Worm (Caenorhabditis elegans) whole organism, midembryonic: ENCODE results near the gene nhr-154.
A peak's percentile ranks its signal among the peaks of the same experiment; 100 is the strongest.

Source experiments
- T22C8.4 ChIP-seq: fragments of 200-800 bp; sonication (Bioruptor generic); IDR thresholded peaks from 2 replicates; pipeline ENCODE4 v1.3.6; 2022; ENCODE audit warnings: missing genetic modification characterization, missing compliant biosample characterization
- cog-1 ChIP-seq: sonication (generic microtip); optimal IDR thresholded peaks from 2 replicates; lab custom pipeline; 2016; ENCODE audit warnings: missing genetic modification characterization, missing compliant biosample characterization
- flt-1 ChIP-seq: fragments of 200-800 bp; sonication (Bioruptor generic); IDR thresholded peaks from 2 replicates; pipeline ENCODE4 v1.3.6; 2022; ENCODE audit warnings: missing genetic modification characterization, missing compliant biosample characterization
- klf-2 ChIP-seq: fragments of 200-800 bp; sonication (Bioruptor generic); conservative IDR thresholded peaks from 2 replicates; pipeline ENCODE4 v1.3.6; 2022; ENCODE audit warnings: missing genetic modification reagents, missing genetic modification characterization, missing compliant biosample characterization
- med-1 ChIP-seq: sonication (generic microtip); optimal IDR thresholded peaks from 2 replicates; lab custom pipeline; 2017; ENCODE audit warnings: missing genetic modification characterization, mild to moderate bottlenecking, missing compliant biosample characterization, antibody characterized with exemption, missing genetic modification reagents; ENCODE audit not compliant: insufficient read depth
- ref-1 ChIP-seq: fragments of 200-800 bp; sonication (Bioruptor generic); conservative IDR thresholded peaks from 2 replicates; pipeline ENCODE4 v1.3.6; 2022; ENCODE audit warnings: missing genetic modification reagents, missing genetic modification characterization, missing compliant biosample characterization
- tab-1 ChIP-seq: fragments of 200-800 bp; sonication (Bioruptor generic); IDR thresholded peaks from 2 replicates; pipeline ENCODE4 v1.3.6; 2022; ENCODE audit warnings: missing genetic modification characterization, missing compliant biosample characterization
- ztf-23 ChIP-seq: fragments of 200-800 bp; sonication (Bioruptor generic); IDR thresholded peaks from 2 replicates; pipeline ENCODE4 v1.3.6; 2022; ENCODE audit warnings: missing genetic modification reagents, missing genetic modification characterization, missing compliant biosample characterization
- ztf-29 ChIP-seq: fragments of 200-800 bp; sonication (Bioruptor generic); IDR thresholded peaks from 2 replicates; pipeline ENCODE4 v1.3.6; 2022; ENCODE audit warnings: missing genetic modification reagents, missing genetic modification characterization, missing compliant biosample characterization

The nhr-154 gene

DNA sequence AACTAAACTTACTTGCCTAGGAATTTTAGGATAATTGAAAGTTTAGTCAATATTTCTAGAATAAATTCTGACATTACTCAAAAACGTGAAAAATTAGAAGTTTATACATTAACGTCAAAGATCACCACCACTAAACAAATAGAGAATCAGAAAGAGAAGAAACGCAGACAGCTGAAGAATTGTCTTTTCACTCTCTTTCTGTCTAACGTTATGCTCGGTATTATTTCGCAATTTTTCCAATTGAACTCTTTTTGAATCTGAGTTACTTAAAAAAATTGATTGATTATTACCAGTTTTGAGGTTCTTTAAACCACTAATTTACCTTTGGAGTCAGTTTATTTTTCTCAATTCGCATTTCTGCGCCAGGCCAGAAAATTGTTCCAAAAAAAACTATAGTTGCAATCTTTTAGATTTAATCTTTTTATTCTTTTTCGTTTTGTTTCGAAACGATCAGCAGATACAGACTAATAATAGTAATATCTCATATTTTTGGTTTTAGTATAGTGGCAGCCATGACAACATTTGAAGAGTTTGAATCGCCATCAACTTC, at the start of gene nhr-154:
Gene nhr-154, plus strand, starts transcription at position 500 of the 550 bp plus-strand sequence.
- no peak for TF ChIP-seq ztf-23
- no peak for TF ChIP-seq ztf-29 (GFP tag; lab: Robert Waterston, UW)
- no peak for TF ChIP-seq T22C8.4 (GFP tag; lab: Robert Waterston, UW)
- TF ChIP-seq cog-1, result no peak
- no peak for TF ChIP-seq tab-1 (GFP tag; lab: Robert Waterston, UW)
- no peak for TF ChIP-seq ref-1
- TF ChIP-seq med-1, result no peak
- TF ChIP-seq flt-1, result no peak
- no peak for TF ChIP-seq klf-2 (GFP tag; lab: Robert Waterston, UW)

DNA sequence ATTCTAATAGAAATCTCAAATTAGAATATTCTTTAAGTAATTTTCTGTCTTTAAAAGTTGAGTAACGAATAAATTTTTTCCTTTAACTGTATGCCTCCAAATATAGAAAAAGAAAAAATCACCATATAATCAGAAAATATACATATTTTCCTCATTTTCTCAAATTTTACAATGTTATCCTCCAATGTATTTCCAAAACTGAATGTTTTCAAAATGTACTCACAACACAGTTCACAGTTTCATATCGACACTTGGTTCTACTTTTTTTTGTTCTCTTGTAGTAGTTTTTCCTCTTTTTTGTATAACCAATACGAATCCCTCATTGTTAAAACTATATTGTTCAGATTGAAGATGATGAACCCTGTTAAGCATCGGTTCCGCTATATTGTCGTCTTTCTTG, 47.5 kb upstream of the nhr-154 start, which contains the start of gene F10C2.7:
Gene F10C2.7, plus strand, starts transcription at position 301 of the 400 bp plus-strand sequence.
- TF ChIP-seq ref-1 (no peak), ztf-29 (GFP tag; lab: Robert Waterston, UW) (no peak), med-1 (no peak), ztf-23 (no peak), T22C8.4 (GFP tag; lab: Robert Waterston, UW) (no peak), flt-1 (no peak), tab-1 (GFP tag; lab: Robert Waterston, UW) (no peak), klf-2 (GFP tag; lab: Robert Waterston, UW) (no peak), cog-1 (no peak)

DNA sequence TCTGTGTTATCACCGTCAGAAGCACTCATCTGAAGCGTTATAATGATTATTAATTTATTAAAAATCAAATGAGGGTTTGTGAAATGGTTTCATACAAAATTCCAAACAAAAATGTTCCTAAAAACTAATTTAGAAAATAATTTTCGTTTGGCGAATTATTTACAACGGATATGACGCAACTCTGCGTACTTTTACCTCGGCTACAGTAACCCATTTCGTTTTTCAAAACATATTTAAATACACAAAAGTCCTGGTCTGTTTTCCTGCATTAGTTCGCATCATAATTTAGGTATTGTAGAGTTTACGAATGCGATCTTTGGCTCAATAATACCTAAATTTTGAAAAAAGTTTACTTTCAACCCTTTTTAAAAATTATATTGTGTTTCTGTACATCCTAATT, 41.4 kb upstream of the nhr-154 start, which contains the start of gene R07B7.2:
Gene R07B7.2, minus strand, starts transcription at position 35 of the 400 bp plus-strand sequence.
- TF ChIP-seq cog-1 (no peak), T22C8.4 (GFP tag; lab: Robert Waterston, UW) (no peak), ztf-23 (no peak), tab-1 (GFP tag; lab: Robert Waterston, UW) (no peak), klf-2 (GFP tag; lab: Robert Waterston, UW) (no peak), med-1 (no peak), flt-1 (no peak), ref-1 (no peak)

DNA sequence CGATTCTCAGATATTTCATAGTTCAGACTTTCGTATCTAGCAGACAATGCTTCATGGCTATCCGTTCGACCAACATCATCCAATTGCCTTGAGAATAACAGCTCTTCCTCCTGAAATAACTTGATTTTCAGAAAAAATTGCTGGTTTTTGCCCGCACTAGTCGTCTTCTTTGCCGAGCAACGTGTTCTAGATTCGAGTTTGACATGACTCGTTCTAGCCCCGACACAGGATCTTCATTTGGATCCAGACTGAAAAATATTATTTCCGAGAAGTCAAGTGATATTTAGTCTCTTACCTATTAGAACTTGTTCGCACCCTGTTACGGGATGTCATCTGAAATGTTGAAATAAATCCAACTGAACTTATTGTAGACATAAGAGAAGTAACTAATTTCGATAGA, 38.1 kb upstream of the nhr-154 start, which contains the start of gene clh-6:
Gene clh-6, minus strand, starts transcription at position 333 of the 400 bp plus-strand sequence.
- TF ChIP-seq ztf-23, result 0 out of 2 replicates have a peak, but pooled peaks have one; percentile 31
- TF ChIP-seq ref-1, result no peak
- TF ChIP-seq flt-1, result 0 out of 2 replicates have a peak, but pooled peaks have one; percentile 29

DNA sequence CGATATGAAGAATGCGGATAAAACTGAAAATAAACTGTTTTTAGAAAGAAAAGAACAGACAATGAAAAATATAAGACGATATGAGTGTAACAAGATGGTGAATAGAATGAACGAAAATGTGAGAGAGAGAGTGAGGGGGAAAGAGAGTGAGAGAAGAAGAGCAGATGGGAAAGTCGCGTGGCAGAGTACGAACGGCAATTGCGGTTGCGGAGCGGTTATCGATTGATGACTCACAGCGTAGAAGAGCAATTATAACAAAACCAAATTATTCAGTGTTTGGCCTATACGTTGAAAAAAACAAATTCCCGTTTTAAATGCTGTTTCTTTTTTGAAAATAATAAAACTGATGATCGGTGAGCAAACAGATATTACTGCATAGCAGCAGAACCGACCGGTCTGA, 35.7 kb upstream of the nhr-154 start, which contains the start of gene pqn-53:
Gene pqn-53, minus strand, starts transcription at position 23 of the 400 bp plus-strand sequence.
- TF ChIP-seq T22C8.4 (GFP tag; lab: Robert Waterston, UW) (peak; percentile 48; the same call in 1 of the 2 replicates), flt-1 (0 out of 2 replicates have a peak, but pooled peaks have one; percentile 46), klf-2 (GFP tag; lab: Robert Waterston, UW) (no peak), ref-1 (no peak), ztf-23 (no peak)

DNA sequence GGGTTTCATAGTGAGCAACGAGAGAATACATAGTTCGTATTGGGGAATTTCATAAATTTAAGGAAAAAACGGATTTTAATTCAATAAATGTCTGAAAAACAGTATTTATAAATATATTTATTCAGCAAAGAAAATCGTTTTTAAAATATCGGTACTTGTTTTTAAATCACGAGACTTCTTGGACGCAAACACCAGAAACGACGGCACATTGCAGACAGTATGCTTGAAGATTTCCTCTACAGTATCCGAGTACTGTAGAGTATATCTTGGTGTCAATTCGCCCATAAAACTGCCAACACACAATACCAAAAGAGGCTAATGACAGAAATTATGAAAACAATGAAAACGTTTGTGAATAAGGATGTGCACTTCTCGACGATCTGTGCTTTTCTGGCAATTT, 35.2 kb upstream of the nhr-154 start:
- TF ChIP-seq ref-1 (no peak), ztf-23 (no peak), T22C8.4 (GFP tag; lab: Robert Waterston, UW) (no peak), med-1 (no peak), tab-1 (GFP tag; lab: Robert Waterston, UW) (no peak), ztf-29 (GFP tag; lab: Robert Waterston, UW) (no peak), flt-1 (no peak), cog-1 (no peak), klf-2 (GFP tag; lab: Robert Waterston, UW) (no peak)

DNA sequence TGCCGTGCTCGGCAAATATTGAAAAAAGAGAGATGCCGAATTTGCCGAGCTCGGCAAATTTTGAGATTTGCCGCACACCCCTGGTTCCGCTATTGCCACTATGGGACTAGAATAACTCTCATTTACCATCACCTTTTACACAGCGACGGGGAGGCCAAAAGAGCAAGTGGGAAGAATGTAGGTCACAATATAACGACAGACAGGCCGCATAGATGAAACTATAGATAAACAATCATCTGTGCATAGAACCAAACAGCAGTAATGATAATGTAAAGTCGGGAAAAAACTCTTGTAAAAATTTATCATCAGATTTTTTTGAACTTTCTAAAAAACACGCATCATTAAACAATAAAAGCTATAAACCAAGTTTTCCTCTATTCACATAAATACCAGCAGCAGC, 32.7 kb upstream of the nhr-154 start, which contains the start of gene kmo-2:
Gene kmo-2, minus strand, starts transcription at position 101 of the 400 bp plus-strand sequence.
- TF ChIP-seq flt-1 (no peak), ztf-23 (no peak)

DNA sequence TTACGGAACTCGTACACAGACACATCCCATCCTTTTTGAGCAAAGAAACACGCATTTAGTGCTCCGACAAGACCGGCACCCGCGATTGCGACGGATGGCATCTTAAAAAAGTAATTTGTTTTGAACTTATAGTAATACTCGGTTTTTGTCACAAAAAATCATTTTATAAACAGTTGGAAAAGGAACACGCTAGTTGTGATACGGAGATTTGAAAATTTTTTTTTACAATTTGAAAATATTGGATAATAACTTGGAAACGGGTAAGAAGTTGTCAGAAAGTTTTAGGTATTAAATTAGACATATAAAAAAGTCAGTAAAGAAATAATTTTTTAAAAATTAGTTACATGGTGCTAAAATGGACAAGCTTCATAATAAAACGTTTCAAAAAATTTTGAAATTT, 30.7 kb upstream of the nhr-154 start, which contains the start of gene kmo-1:
Gene kmo-1, minus strand, starts transcription at position 101 of the 400 bp plus-strand sequence.
- TF ChIP-seq T22C8.4 (GFP tag; lab: Robert Waterston, UW) (no peak), med-1 (no peak), cog-1 (no peak), klf-2 (GFP tag; lab: Robert Waterston, UW) (no peak), ztf-23 (no peak), tab-1 (GFP tag; lab: Robert Waterston, UW) (no peak), ztf-29 (GFP tag; lab: Robert Waterston, UW) (no peak), ref-1 (no peak), flt-1 (no peak)

DNA sequence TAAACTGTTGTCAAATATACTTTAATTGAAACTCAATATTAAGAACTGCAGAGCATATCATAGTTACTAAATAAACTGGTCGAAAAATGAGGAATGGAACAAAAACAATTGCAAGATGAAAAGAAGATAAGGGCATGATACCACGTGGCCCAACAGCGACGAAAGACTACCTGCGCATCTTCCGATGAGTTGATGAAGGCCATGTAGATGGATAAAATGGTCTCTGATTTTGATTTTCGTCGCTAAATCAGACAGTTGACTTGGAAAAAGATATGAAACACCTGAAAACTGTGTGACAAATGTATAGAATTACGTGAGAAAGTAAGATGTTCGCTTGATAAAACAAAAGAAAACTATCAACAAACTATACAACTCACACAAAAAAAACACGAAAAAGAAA, 29.6 kb upstream of the nhr-154 start:
- TF ChIP-seq med-1, result no peak
- TF ChIP-seq ref-1, result no peak
- no peak for TF ChIP-seq tab-1 (GFP tag; lab: Robert Waterston, UW)
- no peak for TF ChIP-seq ztf-23
- TF ChIP-seq T22C8.4 (GFP tag; lab: Robert Waterston, UW), result no peak
- TF ChIP-seq flt-1, result no peak
- TF ChIP-seq cog-1, result no peak
- no peak for TF ChIP-seq klf-2 (GFP tag; lab: Robert Waterston, UW)
- TF ChIP-seq ztf-29 (GFP tag; lab: Robert Waterston, UW), result no peak

DNA sequence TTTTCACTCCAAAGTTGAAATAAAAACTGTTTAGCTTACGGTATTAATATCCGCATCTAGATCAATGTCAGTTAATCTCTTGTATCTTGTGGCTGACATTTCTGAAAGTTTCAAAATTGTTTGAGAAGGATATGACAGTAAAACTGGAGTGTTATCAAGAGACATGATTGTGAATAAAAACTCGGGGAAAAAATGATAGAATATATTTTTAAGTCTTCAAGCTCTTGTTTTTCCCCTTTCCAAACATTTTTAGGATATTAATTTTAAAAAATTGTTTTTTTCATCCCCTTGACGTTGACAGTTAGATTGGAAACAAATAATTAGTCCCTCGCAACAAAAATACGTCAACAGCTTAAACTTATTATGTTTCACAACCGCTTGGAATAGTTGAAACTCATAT, 26.2 kb upstream of the nhr-154 start, which contains the start of gene R07B7.6:
Gene R07B7.6, minus strand, starts transcription at position 101 of the 400 bp plus-strand sequence.
- TF ChIP-seq med-1 (no peak), cog-1 (no peak), T22C8.4 (GFP tag; lab: Robert Waterston, UW) (no peak), klf-2 (GFP tag; lab: Robert Waterston, UW) (no peak), ref-1 (no peak), tab-1 (GFP tag; lab: Robert Waterston, UW) (no peak), ztf-23 (no peak), ztf-29 (GFP tag; lab: Robert Waterston, UW) (no peak), flt-1 (no peak)

DNA sequence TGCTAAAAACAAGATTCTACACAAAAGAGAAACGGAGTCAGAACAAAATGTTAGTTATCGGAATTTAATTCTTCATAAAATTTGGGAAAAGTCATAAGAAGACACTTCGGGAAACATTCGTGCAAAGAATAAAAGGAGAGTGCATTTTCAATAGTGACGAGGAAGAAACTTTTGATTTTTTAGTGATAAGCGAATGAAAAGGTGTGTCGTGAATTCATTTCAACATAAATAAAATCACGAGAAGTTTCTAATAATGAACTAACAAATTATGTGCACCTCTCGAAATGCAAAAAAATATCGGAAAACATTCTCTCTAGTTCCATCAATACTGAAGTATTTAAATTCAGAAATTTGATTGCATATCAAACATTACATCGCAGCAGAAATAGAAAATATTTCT, 25.1 kb upstream of the nhr-154 start:
- TF ChIP-seq klf-2 (GFP tag; lab: Robert Waterston, UW) (no peak), ztf-29 (GFP tag; lab: Robert Waterston, UW) (no peak), ztf-23 (no peak), tab-1 (GFP tag; lab: Robert Waterston, UW) (no peak), med-1 (no peak), flt-1 (no peak)
